Fruit fly (Drosophila melanogaster) whole organism, pupa: ENCODE data around the gene CG14864.
A peak's percentile ranks its signal among the peaks of the same experiment; 100 is the strongest.

Experiments used
- CG12605 ChIP-seq: fragments of 200-800 bp; sonication (Bioruptor generic); IDR thresholded peaks from 2 replicates; pipeline ENCODE4 v1.3.6; 2022; ENCODE audit warnings: missing biosample characterization, missing genetic modification characterization
- CG17806 ChIP-seq: fragments of 200-800 bp; sonication (Bioruptor generic); optimal IDR thresholded peaks from 2 replicates; lab custom pipeline; 2018; ENCODE audit warnings: missing biosample characterization, mild to moderate bottlenecking, missing genetic modification characterization, moderate library complexity
- CG34367 ChIP-seq: fragments of 200-800 bp; sonication (Bioruptor generic); optimal IDR thresholded peaks from 2 replicates; lab custom pipeline; 2018; ENCODE audit warnings: missing biosample characterization, mild to moderate bottlenecking, missing genetic modification characterization
- CG9948 ChIP-seq: fragments of 200-800 bp; sonication (Bioruptor generic); optimal IDR thresholded peaks from 2 replicates; lab custom pipeline; 2018; ENCODE audit warnings: missing biosample characterization, mild to moderate bottlenecking, missing genetic modification characterization, moderate library complexity
- EcR ChIP-seq: fragments of 200-800 bp; sonication (Bioruptor generic); optimal IDR thresholded peaks from 3 replicates; lab custom pipeline; 2019; ENCODE audit warnings: missing biosample characterization, missing genetic modification characterization, mild to moderate bottlenecking, moderate library complexity, missing genetic modification reagents
- Pif1B ChIP-seq: fragments of 200-800 bp; sonication (Bioruptor generic); optimal IDR thresholded peaks from 3 replicates; lab custom pipeline; 2016; ENCODE audit warnings: missing biosample characterization, missing genetic modification characterization
- Snoo ChIP-seq: fragments of 200-800 bp; sonication (Bioruptor generic); optimal IDR thresholded peaks from 3 replicates; lab custom pipeline; 2017; ENCODE audit warnings: missing biosample characterization, mild to moderate bottlenecking, missing genetic modification characterization, inconsistent platforms
- fd96Ca ChIP-seq: fragments of 200-800 bp; sonication (Bioruptor generic); IDR thresholded peaks from 3 replicates; pipeline ENCODE4 v1.3.6; 2022; ENCODE audit warnings: missing biosample characterization, missing genetic modification characterization

DNA sequence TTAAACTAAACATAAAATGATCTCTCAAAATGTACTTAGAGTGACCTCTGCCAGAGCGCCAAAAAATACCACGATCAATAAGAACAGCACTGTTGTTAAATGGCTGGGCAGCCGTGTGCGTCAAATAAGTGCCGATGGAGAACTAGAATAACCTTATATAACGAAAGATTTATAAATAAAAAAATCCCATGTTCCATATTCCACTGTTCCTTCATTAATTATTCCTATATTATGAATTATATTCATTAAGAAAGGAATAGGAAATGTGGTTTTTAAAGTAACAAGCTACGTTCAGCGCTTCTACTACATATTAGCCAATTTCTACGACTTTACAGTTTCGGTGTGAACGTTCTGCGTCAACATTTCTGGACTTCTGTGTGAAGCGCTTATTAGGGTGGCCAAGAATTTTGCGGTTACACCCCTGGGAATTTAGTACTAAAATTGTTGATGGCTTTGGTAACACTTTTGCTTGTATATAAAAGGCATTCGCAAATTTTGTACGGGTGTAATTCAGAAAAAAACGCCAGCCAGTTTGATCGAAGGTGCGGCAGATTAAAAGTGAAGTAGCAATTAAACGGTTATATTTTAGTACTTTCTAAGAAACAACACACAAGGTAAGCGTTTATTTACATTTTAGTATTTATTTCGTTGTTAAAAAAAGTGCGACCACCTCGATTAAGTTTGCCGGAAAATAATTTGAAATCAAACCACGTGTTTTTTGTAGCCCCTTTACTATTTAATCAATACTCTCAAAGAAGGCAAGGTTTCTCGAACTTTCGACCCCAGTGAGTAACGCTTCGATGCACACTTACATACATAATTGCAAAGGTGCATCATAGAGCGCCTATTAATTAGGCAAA lies 25.9 kb downstream of the CG14864 start, which contains the start of the genes tefu and Hsc70-4:
- TF ChIP-seq Pif1B (GFP tag; lab: Kevin White, UChicago) (no peak), CG12605 (0 out of 2 replicates have a peak, but pooled peaks have one; percentile 23), fd96Ca (peak; percentile 80), CG17806 (tag; lab: Kevin White, UChicago) (no peak), CG9948 (tag; lab: Kevin White, UChicago) (no peak), CG34367 (tag; lab: Kevin White, UChicago) (no peak), EcR (peak; percentile 29), Snoo (tag; lab: Kevin White, UChicago) (peak; percentile 14)
